Worm (Caenorhabditis elegans): Measurements from ENCODE around the gene eat-4.

The eat-4 gene

DNA sequence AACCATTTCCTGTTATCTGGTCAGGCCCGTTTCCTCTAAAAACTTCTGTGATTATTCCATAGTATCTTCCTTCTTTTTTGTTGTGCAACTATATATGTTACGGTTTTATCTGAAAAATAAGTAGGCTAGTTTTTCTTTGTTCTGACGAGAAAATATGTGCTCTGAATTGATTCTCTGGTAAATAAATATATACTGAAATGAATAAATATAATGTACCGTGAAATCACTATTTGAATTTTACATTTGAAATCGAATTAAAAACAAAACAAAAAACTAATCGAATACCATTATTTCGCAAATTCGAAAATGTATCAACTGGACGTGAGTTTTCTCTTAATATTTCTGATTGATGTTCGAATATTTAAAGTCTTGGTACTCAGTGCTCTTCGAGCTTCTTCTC is 6.1 kb upstream of the eat-4 start, which contains the start of gene ZK512.10:
Gene ZK512.10, plus strand, starts transcription at position 301 of the 400 bp plus-strand sequence.
- no peak for TF ChIP-seq sptf-1 (tag; optimal IDR thresholded peaks at IDR 0.05)
- TF ChIP-seq lin-13 (tag; optimal IDR thresholded peaks at IDR 0.05), result no peak
- TF ChIP-seq sem-2 (GFP tag; optimal IDR thresholded peaks at IDR 0.05), result no peak
- no peak for TF ChIP-seq ces-1 (GFP tag; optimal IDR thresholded peaks at IDR 0.05)
- TF ChIP-seq ceh-39 (tag; optimal IDR thresholded peaks at IDR 0.05), result no peak
- TF ChIP-seq lsy-2 (tag; optimal IDR thresholded peaks at IDR 0.05), result no peak
- no peak for TF ChIP-seq elt-3 (tag; optimal IDR thresholded peaks at IDR 0.05)
- no peak for TF ChIP-seq unc-62 (GFP tag; optimal IDR thresholded peaks at IDR 0.05)
- TF ChIP-seq mep-1 (tag; optimal IDR thresholded peaks at IDR 0.05), result no peak
- no peak for TF ChIP-seq snpc-4 (tag; optimal IDR thresholded peaks at IDR 0.05)
- TF ChIP-seq nhr-12 (tag; optimal IDR thresholded peaks at IDR 0.05), result no peak
- no peak for TF ChIP-seq ztf-11 (tag; optimal IDR thresholded peaks at IDR 0.05)
- TF ChIP-seq elt-1 (tag; optimal IDR thresholded peaks at IDR 0.05; ENCODE audit: borderline replicate concordance, insufficient read depth), result no peak
- TF ChIP-seq nhr-2 (tag; optimal IDR thresholded peaks at IDR 0.05), result no peak
- no peak for TF ChIP-seq lin-32 (GFP tag; optimal IDR thresholded peaks at IDR 0.05)

DNA sequence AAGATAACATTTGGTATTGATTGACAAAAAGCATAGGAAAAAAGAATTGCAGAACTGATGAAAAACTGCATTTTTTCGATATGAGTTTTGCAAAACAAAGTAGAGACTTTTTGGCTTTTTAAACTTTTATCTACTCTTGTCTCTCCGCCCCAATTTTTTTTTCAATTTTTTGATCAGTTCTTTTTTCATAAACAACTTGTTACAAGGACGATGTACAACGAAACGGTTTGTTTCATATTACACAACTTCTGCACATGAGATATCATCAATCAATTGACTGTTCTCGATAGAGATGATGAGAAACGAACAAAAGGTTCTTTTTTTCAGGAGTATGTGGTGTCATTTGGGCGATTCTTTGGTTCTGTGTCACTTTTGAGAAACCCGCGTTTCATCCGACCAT is 1.9 kb downstream of the eat-4 start, which contains the start of gene ZK512.7:
Gene ZK512.7, minus strand, starts transcription at position 101 of the 400 bp plus-strand sequence.
- no peak for TF ChIP-seq snpc-4 (tag; optimal IDR thresholded peaks at IDR 0.05)
- no peak for TF ChIP-seq nhr-2 (tag; optimal IDR thresholded peaks at IDR 0.05)
- no peak for TF ChIP-seq lin-13 (tag; optimal IDR thresholded peaks at IDR 0.05)
- no peak for TF ChIP-seq flh-1 (GFP tag; optimal IDR thresholded peaks at IDR 0.05)
- TF ChIP-seq nhr-28 (tag; optimal IDR thresholded peaks at IDR 0.05), result no peak
- TF ChIP-seq hlh-1 (tag; optimal IDR thresholded peaks at IDR 0.05), result no peak
- TF ChIP-seq tbx-8 (GFP tag; optimal IDR thresholded peaks at IDR 0.05), result no peak
- TF ChIP-seq nhr-12 (tag; optimal IDR thresholded peaks at IDR 0.05), result no peak
- TF ChIP-seq cnd-1 (tag; optimal IDR thresholded peaks at IDR 0.05), result no peak
- no peak for TF ChIP-seq sem-2 (GFP tag; optimal IDR thresholded peaks at IDR 0.05)
- no peak for TF ChIP-seq mab-5 (tag; optimal IDR thresholded peaks at IDR 0.05)
- TF ChIP-seq ceh-39 (tag; optimal IDR thresholded peaks at IDR 0.05), result no peak
- no peak for TF ChIP-seq bed-3 (GFP tag; optimal IDR thresholded peaks at IDR 0.05)
- TF ChIP-seq ces-1 (GFP tag; optimal IDR thresholded peaks at IDR 0.05), result no peak
- no peak for TF ChIP-seq elt-1 (tag; optimal IDR thresholded peaks at IDR 0.05; ENCODE audit: borderline replicate concordance, insufficient read depth)
- TF ChIP-seq ztf-11 (tag; optimal IDR thresholded peaks at IDR 0.05), result no peak
- TF ChIP-seq mep-1 (tag; optimal IDR thresholded peaks at IDR 0.05), result no peak
- TF ChIP-seq lin-32 (GFP tag; optimal IDR thresholded peaks at IDR 0.05), result no peak

DNA sequence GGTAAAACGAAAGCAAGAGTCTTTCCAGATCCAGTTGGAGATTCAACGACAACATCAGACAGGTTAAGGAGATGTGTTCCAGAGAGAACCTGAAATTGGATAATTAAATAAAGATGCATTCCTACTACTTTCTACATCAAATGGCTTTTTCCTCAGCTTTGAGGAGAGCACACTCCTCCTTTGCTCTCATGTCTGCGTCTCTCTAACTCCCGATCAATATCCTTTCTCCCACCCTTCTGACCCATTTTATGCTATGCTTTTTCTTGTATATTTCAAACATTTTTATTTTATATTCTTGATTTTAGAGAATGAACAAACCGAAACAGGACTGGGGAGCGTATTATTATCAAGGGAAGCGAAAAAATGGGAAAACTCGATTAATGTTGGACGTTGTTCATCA is 7.2 kb downstream of the eat-4 start, which contains the start of gene ZK512.11:
Gene ZK512.11, plus strand, starts transcription at position 301 of the 400 bp plus-strand sequence.
- TF ChIP-seq ces-1 (GFP tag; optimal IDR thresholded peaks at IDR 0.05), result peak; percentile 74
- TF ChIP-seq cnd-1 (tag; optimal IDR thresholded peaks at IDR 0.05), result no peak
- no peak for TF ChIP-seq nhr-12 (tag; optimal IDR thresholded peaks at IDR 0.05)
- no peak for TF ChIP-seq ceh-39 (tag; optimal IDR thresholded peaks at IDR 0.05)
- no peak for TF ChIP-seq pha-4 (tag; optimal IDR thresholded peaks at IDR 0.05)

DNA sequence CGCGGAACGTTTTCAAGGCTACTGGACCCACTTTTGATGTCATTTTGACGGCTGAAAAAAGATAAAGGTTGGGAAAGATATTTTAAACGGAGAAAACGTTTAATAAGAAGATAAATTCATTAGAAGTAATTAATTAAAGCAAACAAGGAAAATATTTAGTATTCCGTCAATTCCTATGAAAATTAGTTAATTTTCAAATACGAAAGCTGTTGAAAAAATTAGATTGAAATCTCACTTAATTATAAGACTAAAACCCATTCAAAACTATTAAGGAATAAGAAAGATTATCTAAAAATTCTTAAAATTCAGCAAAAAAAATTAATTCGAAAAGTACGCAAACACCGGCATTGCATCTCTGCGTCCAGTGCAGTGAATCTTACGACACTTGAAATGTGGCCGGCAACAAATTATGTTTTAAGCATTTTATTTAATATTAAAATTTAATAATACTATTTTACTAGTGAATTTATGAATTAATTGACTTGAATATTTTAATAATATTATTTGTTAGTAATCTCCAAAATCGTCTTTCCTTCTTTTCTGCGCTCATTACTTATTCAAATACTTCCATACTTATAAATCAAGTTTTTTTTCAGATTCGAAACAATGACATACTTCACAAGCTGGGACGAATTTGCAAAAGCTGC is 8.2 kb downstream of the eat-4 start, which contains the start of the genes ZK512.2 and ZK512.4:
Gene ZK512.2, minus strand, starts transcription at position 51 of the 647 bp plus-strand sequence.
Gene ZK512.4, plus strand, starts transcription at position 597 of the 647 bp plus-strand sequence.
- TF ChIP-seq nhr-76 (tag; optimal IDR thresholded peaks at IDR 0.05) (no peak), lsy-2 (tag; optimal IDR thresholded peaks at IDR 0.05) (peak; percentile 24), ces-1 (GFP tag; optimal IDR thresholded peaks at IDR 0.05) (peak; percentile 53), elt-3 (tag; optimal IDR thresholded peaks at IDR 0.05) (no peak), sptf-1 (tag; optimal IDR thresholded peaks at IDR 0.05) (no peak)

DNA sequence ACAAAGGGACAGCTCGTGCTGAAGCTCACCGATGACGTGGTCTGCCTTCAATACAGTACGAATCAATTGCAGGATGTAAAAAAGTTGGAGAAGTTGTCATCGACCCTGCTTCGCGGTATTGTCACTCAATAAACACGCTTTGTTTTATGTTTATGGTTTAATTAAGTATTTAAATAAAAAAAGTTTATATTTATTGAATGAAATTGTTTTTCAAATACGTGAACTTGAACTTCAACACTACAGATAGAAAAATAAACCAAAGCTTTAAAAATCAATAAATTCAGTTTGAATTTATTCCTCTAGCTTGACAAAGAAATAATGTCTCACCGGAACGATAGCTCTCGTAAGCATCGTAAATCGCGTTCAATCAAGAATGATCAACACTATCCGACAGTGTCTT is 9.1 kb downstream of the eat-4 start, which contains the start of gene ZK512.8:
Gene ZK512.8, plus strand, starts transcription at position 301 of the 400 bp plus-strand sequence.
- TF ChIP-seq ceh-43 (GFP tag; optimal IDR thresholded peaks at IDR 0.05), result no peak
- no peak for TF ChIP-seq blmp-1 (tag; optimal IDR thresholded peaks at IDR 0.05)
- TF ChIP-seq lin-32 (GFP tag; optimal IDR thresholded peaks at IDR 0.05), result no peak
- no peak for TF ChIP-seq hlh-1 (tag; optimal IDR thresholded peaks at IDR 0.05)
- no peak for TF ChIP-seq ztf-11 (tag; optimal IDR thresholded peaks at IDR 0.05)
- no peak for TF ChIP-seq nhr-237 (tag; optimal IDR thresholded peaks at IDR 0.05)
- no peak for TF ChIP-seq nhr-28 (tag; optimal IDR thresholded peaks at IDR 0.05)
- TF ChIP-seq snpc-4 (tag; optimal IDR thresholded peaks at IDR 0.05), result no peak
- TF ChIP-seq nhr-2 (tag; optimal IDR thresholded peaks at IDR 0.05), result no peak
- TF ChIP-seq unc-120 (tag; optimal IDR thresholded peaks at IDR 0.05; ENCODE audit: poor library complexity, severe bottlenecking), result no peak
- no peak for TF ChIP-seq bed-3 (GFP tag; optimal IDR thresholded peaks at IDR 0.05)

Measured in whole organism, mixed stage, embryonic.